Fruit fly (Drosophila melanogaster): ENCODE results near the gene CG14132.

CG14132 gene

DNA sequence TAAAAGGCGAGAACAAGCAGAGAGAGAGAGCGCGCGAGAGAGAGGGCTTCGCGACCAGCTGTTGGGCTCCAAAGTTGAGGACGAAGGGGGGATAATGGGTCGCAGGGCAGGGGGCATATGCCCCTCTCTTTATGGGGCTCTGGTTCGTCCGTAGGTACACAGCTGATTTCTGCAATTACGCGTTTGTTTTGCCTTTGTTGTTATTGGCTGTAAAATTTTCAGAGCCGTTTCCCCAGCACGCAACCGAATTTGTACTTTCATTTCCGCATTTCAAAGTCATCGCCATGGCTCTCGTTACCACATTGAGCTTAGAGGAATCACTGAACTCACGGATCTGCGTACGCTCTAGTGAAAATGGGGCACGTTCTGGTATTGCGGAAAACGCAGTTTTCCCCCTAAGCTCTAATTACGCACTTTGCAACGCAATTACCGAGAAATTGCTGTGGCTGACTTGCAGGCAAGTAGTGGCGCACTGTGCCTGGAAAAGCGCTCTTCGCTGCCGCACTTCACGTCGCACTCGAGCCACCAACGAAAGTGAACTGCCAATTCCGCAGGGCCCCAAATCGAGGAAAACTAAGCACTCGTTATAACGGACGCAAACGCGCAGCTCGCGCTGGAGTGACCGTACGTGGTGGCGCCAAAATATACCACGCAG lies 7.0 kb downstream of the CG14132 start, which contains the start of gene CG11658 (continued):
- TF ChIP-seq ken (GFP tag; IDR thresholded peaks at IDR 0.05), result no peak
- TF ChIP-seq sob (GFP tag; IDR thresholded peaks at IDR 0.05), result no peak
- no peak for TF ChIP-seq CkIIα-i1 (GFP tag; IDR thresholded peaks at IDR 0.05)
- TF ChIP-seq PHDP (tag; optimal IDR thresholded peaks at IDR 0.05), result no peak
- TF ChIP-seq NK7.1 (GFP tag; optimal IDR thresholded peaks at IDR 0.05), result no peak
- no peak for TF ChIP-seq fd96Cb (tag; optimal IDR thresholded peaks at IDR 0.05)
- no peak for TF ChIP-seq mirr (GFP tag; optimal IDR thresholded peaks at IDR 0.05)
- no peak for TF ChIP-seq NfI (GFP tag; optimal IDR thresholded peaks at IDR 0.05)
- no peak for TF ChIP-seq az2 (GFP tag; optimal IDR thresholded peaks at IDR 0.05)
- no peak for TF ChIP-seq unpg (GFP tag; optimal IDR thresholded peaks at IDR 0.05)
- no peak for TF ChIP-seq oc (tag; optimal IDR thresholded peaks at IDR 0.05)
- TF ChIP-seq CG5245 (GFP tag; optimal IDR thresholded peaks at IDR 0.05), result no peak
- peak; percentile 26 for TF ChIP-seq ci (GFP tag; IDR thresholded peaks at IDR 0.05)
- no peak for TF ChIP-seq CG17802 (tag; optimal IDR thresholded peaks at IDR 0.05)
- TF ChIP-seq MBD-R2 (GFP tag; IDR thresholded peaks at IDR 0.05), result peak; percentile 16; the same call in 1 of the 2 replicates
- TF ChIP-seq CG10147 (GFP tag; optimal IDR thresholded peaks at IDR 0.05), result no peak
- no peak for TF ChIP-seq gcm2 (GFP tag; optimal IDR thresholded peaks at IDR 0.05)
- no peak for TF ChIP-seq hkb (optimal IDR thresholded peaks at IDR 0.05)
- TF ChIP-seq hkb (GFP tag; IDR thresholded peaks at IDR 0.05), result no peak
- 0 out of 2 replicates have a peak, but pooled peaks have one; percentile 11 for TF ChIP-seq gsb (GFP tag; IDR thresholded peaks at IDR 0.05)
- TF ChIP-seq CG11085 (GFP tag; IDR thresholded peaks at IDR 0.05), result no peak
- 0 out of 2 replicates have a peak, but pooled peaks have one; percentile 9 for TF ChIP-seq CG5953 (GFP tag; IDR thresholded peaks at IDR 0.05)
- TF ChIP-seq dysf (GFP tag; IDR thresholded peaks at IDR 0.05), result no peak
- no peak for TF ChIP-seq CG4854 (GFP tag; optimal IDR thresholded peaks at IDR 0.05)
- peak; percentile 40 for TF ChIP-seq Nf-YC (tag; optimal IDR thresholded peaks at IDR 0.05)
- no peak for TF ChIP-seq toy (GFP tag; IDR thresholded peaks at IDR 0.05)
- TF ChIP-seq CG15514 (GFP tag; optimal IDR thresholded peaks at IDR 0.05), result no peak
- TF ChIP-seq CG10565 (GFP tag; optimal IDR thresholded peaks at IDR 0.05), result no peak
- peak; percentile 4; the same call in 1 of the 2 replicates for TF ChIP-seq CG17328 (GFP tag; IDR thresholded peaks at IDR 0.05)
- no peak for TF ChIP-seq Ada2b (GFP tag; IDR thresholded peaks at IDR 0.05)
- TF ChIP-seq Xrp1 (GFP tag; IDR thresholded peaks at IDR 0.05), result no peak
- TF ChIP-seq prd (optimal IDR thresholded peaks at IDR 0.05), result no peak
- no peak for TF ChIP-seq prd (GFP tag; IDR thresholded peaks at IDR 0.05)
- peak; percentile 68 for TF ChIP-seq CG34376 (GFP tag; optimal IDR thresholded peaks at IDR 0.05)
- TF ChIP-seq p53 (GFP tag; optimal IDR thresholded peaks at IDR 0.05), result no peak
- no peak for TF ChIP-seq Lpt (GFP tag; optimal IDR thresholded peaks at IDR 0.05)
- no peak for TF ChIP-seq cg (GFP tag; optimal IDR thresholded peaks at IDR 0.05)
- TF ChIP-seq C15 (GFP tag; IDR thresholded peaks at IDR 0.05), result no peak
- no peak for TF ChIP-seq sens-2 (GFP tag; IDR thresholded peaks at IDR 0.05)
- peak; percentile 41; the same call in 1 of the 2 replicates for TF ChIP-seq hbn (GFP tag; IDR thresholded peaks at IDR 0.05; ENCODE audit: partially characterized antibody)
- no peak for TF ChIP-seq fru (optimal IDR thresholded peaks at IDR 0.05)
- no peak for TF ChIP-seq cas (GFP tag; IDR thresholded peaks at IDR 0.05)
- no peak for TF ChIP-seq Hr39 (optimal IDR thresholded peaks at IDR 0.05)
- no peak for TF ChIP-seq Awh (GFP tag; IDR thresholded peaks at IDR 0.05)
- TF ChIP-seq CG1233 (GFP tag; optimal IDR thresholded peaks at IDR 0.05), result no peak
- no peak for TF ChIP-seq pum (GFP tag; optimal IDR thresholded peaks at IDR 0.05)
- no peak for TF ChIP-seq Elba2 (GFP tag; optimal IDR thresholded peaks at IDR 0.05)
- TF ChIP-seq dimm (GFP tag; IDR thresholded peaks at IDR 0.05), result no peak
- TF ChIP-seq Ravus (GFP tag; IDR thresholded peaks at IDR 0.05), result no peak
- no peak for TF ChIP-seq CG17829 (tag; optimal IDR thresholded peaks at IDR 0.05)
- no peak for TF ChIP-seq CG10321 (GFP tag; IDR thresholded peaks at IDR 0.05)
- peak; percentile 49 for TF ChIP-seq MESR4 (GFP tag; optimal IDR thresholded peaks at IDR 0.05)
- TF ChIP-seq sd (tag; optimal IDR thresholded peaks at IDR 0.05), result peak; percentile 8

All from whole organism, embryonic.